Fruit fly (Drosophila melanogaster): ENCODE results near the gene CG6765.

- TF ChIP-seq fd102C (GFP tag; optimal IDR thresholded peaks at IDR 0.05) (no peak), onecut (GFP tag; IDR thresholded peaks at IDR 0.05) (no peak)
These were observed 10.7 kb downstream of the CG6765 start, which contains the start of gene GstO2 for dm6 chr3L:8523257-8523656.

All from whole organism, embryonic.